Worm (Caenorhabditis elegans) whole organism, L3 larva: Measurements from ENCODE around the gene T07E3.4.
A peak's percentile ranks its signal among the peaks of the same experiment; 100 is the strongest.

Experiments used
- aly-2 ChIP-seq: fragments of 150-350 bp; optimal IDR thresholded peaks from 2 replicates; lab custom pipeline; 2014; ENCODE audit warnings: missing biosample characterization, missing genetic modification characterization
- elt-1 ChIP-seq: fragments of 150-350 bp; optimal IDR thresholded peaks from 2 replicates; lab custom pipeline; 2014; ENCODE audit warnings: missing biosample characterization, missing genetic modification characterization
- hmg-11 ChIP-seq: sonication (generic microtip); optimal IDR thresholded peaks from 2 replicates; lab custom pipeline; 2016; ENCODE audit warnings: missing genetic modification characterization, missing compliant biosample characterization
- jun-1 ChIP-seq: fragments of 150-350 bp; optimal IDR thresholded peaks from 2 replicates; lab custom pipeline; 2014; ENCODE audit warnings: missing biosample characterization, missing genetic modification reagents, missing genetic modification characterization
- lin-39 ChIP-seq: fragments of 150-350 bp; optimal IDR thresholded peaks from 2 replicates; lab custom pipeline; 2018; ENCODE audit warnings: missing biosample characterization, missing genetic modification reagents, missing genetic modification characterization
- nhr-11 ChIP-seq: fragments of 150-350 bp; optimal IDR thresholded peaks from 2 replicates; lab custom pipeline; 2014; ENCODE audit warnings: missing biosample characterization, missing genetic modification characterization
- nhr-12 ChIP-seq: fragments of 150-350 bp; optimal IDR thresholded peaks from 2 replicates; lab custom pipeline; 2014; ENCODE audit warnings: missing biosample characterization, missing genetic modification characterization
- nhr-237 ChIP-seq: fragments of 150-350 bp; optimal IDR thresholded peaks from 2 replicates; lab custom pipeline; 2014; ENCODE audit warnings: missing biosample characterization, missing genetic modification characterization
- nhr-25 ChIP-seq: sonication (generic microtip); optimal IDR thresholded peaks from 2 replicates; lab custom pipeline; 2017; ENCODE audit warnings: missing biosample characterization, missing genetic modification characterization
- pha-4 ChIP-seq: fragments of 150-350 bp; optimal IDR thresholded peaks from 2 replicates; lab custom pipeline; 2014; ENCODE audit warnings: missing biosample characterization, missing genetic modification reagents, missing genetic modification characterization
- unc-62 ChIP-seq: fragments of 150-350 bp; sonication (generic microtip); optimal IDR thresholded peaks from 4 replicates; lab custom pipeline; 2014; ENCODE audit warnings: missing biosample characterization, missing genetic modification reagents, missing genetic modification characterization

DNA sequence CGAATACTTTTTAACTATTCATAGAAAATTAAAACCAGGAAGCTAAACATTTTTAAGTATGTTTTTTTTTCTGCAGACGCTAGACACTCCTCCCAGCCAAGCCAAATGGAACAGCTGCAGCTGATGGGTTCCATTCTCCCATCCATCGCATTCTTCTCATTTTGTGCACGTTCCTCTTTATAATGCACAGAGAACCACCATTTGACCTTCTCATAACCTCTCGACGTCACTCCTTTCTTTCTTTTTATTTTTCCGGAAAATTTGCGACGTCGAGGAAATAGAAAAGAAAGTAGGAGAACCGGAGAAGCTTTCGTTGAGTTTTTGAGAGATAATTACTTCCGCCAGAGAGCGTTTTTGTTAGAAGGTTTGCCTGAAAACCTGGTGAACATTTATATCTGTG lies 26.1 kb upstream of the T07E3.4 start:
- TF ChIP-seq elt-1 (tag; lab: Kevin White, UChicago) = no peak
- no peak for TF ChIP-seq pha-4 (tag; lab: Kevin White, UChicago)
- no peak for TF ChIP-seq unc-62
- TF ChIP-seq aly-2 = no peak
- TF ChIP-seq hmg-11 = no peak
- no peak for TF ChIP-seq nhr-237 (tag; lab: Kevin White, UChicago)
- no peak for TF ChIP-seq nhr-11 (tag; lab: Kevin White, UChicago)
- peak; percentile 18 for TF ChIP-seq lin-39 (tag; lab: Kevin White, UChicago)
- no peak for TF ChIP-seq jun-1 (tag; lab: Kevin White, UChicago)
- no peak for TF ChIP-seq nhr-12 (tag; lab: Kevin White, UChicago)
- no peak for TF ChIP-seq nhr-25
